Worm (Caenorhabditis elegans): ENCODE data around the gene F49F1.5.
A peak's percentile ranks its signal among the peaks of the same experiment; 100 is the strongest.

F49F1.5 gene

DNA sequence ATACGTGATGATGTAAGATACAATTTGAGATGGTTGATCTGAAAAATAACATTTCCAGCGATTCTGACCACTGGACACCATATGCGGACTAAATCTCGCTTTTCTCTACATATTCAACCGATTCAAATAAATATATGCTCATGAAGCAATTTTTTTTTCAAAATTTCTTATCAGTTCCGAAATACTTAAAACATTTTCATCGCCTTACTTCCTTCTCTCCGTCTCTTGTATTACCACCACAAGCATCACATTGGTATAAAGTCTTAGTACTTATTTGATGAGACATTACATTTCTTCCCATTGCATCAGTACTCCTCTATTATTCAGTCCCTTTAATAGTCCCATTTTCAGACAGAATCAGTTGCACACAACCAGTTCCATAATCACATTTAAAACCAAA lies 34.4 kb upstream of the F49F1.5 start, which contains the start of gene K08D10.14:
Gene K08D10.14, plus strand, starts transcription at position 301 of the 400 bp plus-strand sequence.
- TF ChIP-seq pha-2 (tag; optimal IDR thresholded peaks at IDR 0.05) (no peak), pqm-1 (tag; optimal IDR thresholded peaks at IDR 0.05) (no peak), unc-42 (tag; optimal IDR thresholded peaks at IDR 0.05) (no peak), madf-2 (tag; optimal IDR thresholded peaks at IDR 0.05) (no peak), ets-4 (tag; optimal IDR thresholded peaks at IDR 0.05) (no peak), ceh-31 (tag; optimal IDR thresholded peaks at IDR 0.05) (no peak), ceh-14 (tag; optimal IDR thresholded peaks at IDR 0.05) (no peak), ceh-18 (tag; optimal IDR thresholded peaks at IDR 0.05) (no peak), pag-3 (tag; optimal IDR thresholded peaks at IDR 0.05; ENCODE audit: borderline replicate concordance) (no peak), ceh-9 (tag; optimal IDR thresholded peaks at IDR 0.05) (no peak), syd-9 (tag; optimal IDR thresholded peaks at IDR 0.05) (no peak), C38D4.7 (GFP tag; optimal IDR thresholded peaks at IDR 0.05) (no peak), sox-2 (GFP tag; IDR thresholded peaks at IDR 0.05) (no peak), tbx-7 (tag; optimal IDR thresholded peaks at IDR 0.05) (no peak), ceh-19 (GFP tag; optimal IDR thresholded peaks at IDR 0.05) (no peak), hlh-6 (tag; optimal IDR thresholded peaks at IDR 0.05) (no peak), K09A11.1 (tag; optimal IDR thresholded peaks at IDR 0.05; ENCODE audit: insufficient read depth) (no peak), npax-4 (tag; optimal IDR thresholded peaks at IDR 0.05) (no peak)

DNA sequence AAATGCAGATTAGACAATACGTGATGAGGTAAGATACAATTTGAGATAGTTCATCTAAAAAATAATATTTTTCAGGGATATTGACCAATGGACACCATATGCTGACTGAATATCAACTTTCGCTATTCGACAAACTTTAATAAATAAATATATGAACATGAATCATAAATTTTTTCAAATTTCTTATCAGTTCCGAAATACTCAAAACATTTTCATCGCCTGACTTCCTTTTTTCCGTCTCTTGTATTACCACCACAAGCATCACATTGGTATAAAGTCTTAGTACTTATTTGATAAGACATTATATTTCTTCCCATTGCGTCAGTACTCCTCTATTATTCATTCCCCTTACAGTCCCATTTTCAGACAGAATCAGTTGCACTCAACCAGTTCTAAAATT lies 31.9 kb upstream of the F49F1.5 start, which contains the start of the genes K08D10.10 and R07C12.1:
Gene K08D10.10, plus strand, starts transcription at position 93 of the 400 bp plus-strand sequence.
Gene R07C12.1, plus strand, starts transcription at position 314 of the 400 bp plus-strand sequence.
- TF ChIP-seq hlh-30 (tag; optimal IDR thresholded peaks at IDR 0.05; ENCODE audit: insufficient read depth) (no peak), eyg-1 (tag; optimal IDR thresholded peaks at IDR 0.05) (no peak), pha-4 (tag; optimal IDR thresholded peaks at IDR 0.05) (no peak), tbx-2 (tag; optimal IDR thresholded peaks at IDR 0.05) (no peak), lim-6 (tag; optimal IDR thresholded peaks at IDR 0.05) (no peak)

- TF ChIP-seq npax-4 (tag; optimal IDR thresholded peaks at IDR 0.05) (no peak), ttx-3 (tag; optimal IDR thresholded peaks at IDR 0.05) (no peak)
Measured at ce11 chrIV:4150138-4150537, 29.9 kb upstream of the F49F1.5 start.

DNA sequence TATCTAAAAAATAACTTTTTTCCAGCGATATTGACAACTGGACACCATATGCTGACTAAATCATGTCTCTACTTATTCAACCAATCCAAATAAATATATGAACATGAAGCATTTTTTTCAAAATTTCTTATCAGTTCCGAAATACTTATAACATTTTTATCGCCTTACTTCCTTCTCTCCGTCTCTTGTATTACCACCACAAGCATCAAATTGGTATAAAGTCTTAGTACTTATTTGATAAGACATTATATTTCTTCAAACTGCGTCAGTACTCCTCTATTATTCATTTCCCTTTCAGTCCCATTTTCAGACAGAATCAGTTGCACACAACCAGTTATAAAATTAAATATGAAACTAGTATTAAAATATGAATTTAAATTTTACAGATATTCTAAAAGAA lies 27.7 kb upstream of the F49F1.5 start:
- TF ChIP-seq elt-2 (tag; optimal IDR thresholded peaks at IDR 0.05) = peak; percentile 47
- no peak for TF ChIP-seq C38D4.7 (GFP tag; optimal IDR thresholded peaks at IDR 0.05)
- TF ChIP-seq fkh-6 (tag; optimal IDR thresholded peaks at IDR 0.05) = no peak
- no peak for TF ChIP-seq pax-1 (tag; optimal IDR thresholded peaks at IDR 0.05)
- TF ChIP-seq fkh-10 (GFP tag; optimal IDR thresholded peaks at IDR 0.05) = no peak
- no peak for TF ChIP-seq nhr-11 (tag; optimal IDR thresholded peaks at IDR 0.05)

- TF ChIP-seq hlh-6 (tag; optimal IDR thresholded peaks at IDR 0.05) (no peak), ceh-31 (tag; optimal IDR thresholded peaks at IDR 0.05) (no peak), ztf-16 (tag; optimal IDR thresholded peaks at IDR 0.05) (no peak), C38D4.7 (GFP tag; optimal IDR thresholded peaks at IDR 0.05) (no peak), dve-1 (tag; optimal IDR thresholded peaks at IDR 0.05) (no peak), ceh-48 (tag; optimal IDR thresholded peaks at IDR 0.05) (no peak), hlh-13 (GFP tag; optimal IDR thresholded peaks at IDR 0.05) (no peak), F13H6.1 (tag; optimal IDR thresholded peaks at IDR 0.05) (no peak), sdc-2 (tag; optimal IDR thresholded peaks at IDR 0.05) (no peak), unc-55 (GFP tag; optimal IDR thresholded peaks at IDR 0.05) (no peak), eyg-1 (tag; optimal IDR thresholded peaks at IDR 0.05) (no peak), pqm-1 (tag; optimal IDR thresholded peaks at IDR 0.05) (no peak)
Measured at ce11 chrIV:4144784-4145183, 24.6 kb upstream of the F49F1.5 start, which contains the start of gene R07C12.3. R07C12.3 (plus strand) TSS chrIV:4145084.
